Fruit fly (Drosophila melanogaster) whole organism, wandering third instar larva: ENCODE results near the gene CG14212.

Source experiments
- Abd-B ChIP-seq: fragments of >200 bp; optimal IDR thresholded peaks from 2 replicates; lab custom pipeline; 2017; ENCODE audit warnings: missing biosample characterization, missing genetic modification characterization
- CG9705 ChIP-seq: fragments of 200-800 bp; sonication (Bioruptor generic); optimal IDR thresholded peaks from 2 replicates; lab custom pipeline; 2018; ENCODE audit warnings: missing biosample characterization, mild to moderate bottlenecking, missing genetic modification characterization
- Dfd ChIP-seq: fragments of >200 bp; optimal IDR thresholded peaks from 2 replicates; lab custom pipeline; 2017; ENCODE audit warnings: missing biosample characterization, missing genetic modification characterization
- Dif ChIP-seq: fragments of 200-275, 200-300 bp; sonication (Bioruptor generic); optimal IDR thresholded peaks from 2 replicates; lab custom pipeline; 2018; ENCODE audit warnings: missing biosample characterization, missing genetic modification characterization; ENCODE audit not compliant: partially characterized antibody
- GATAd ChIP-seq: sonication (Bioruptor generic); optimal IDR thresholded peaks from 2 replicates; lab custom pipeline; 2016; ENCODE audit warnings: missing biosample characterization, missing genetic modification characterization
- HLH106 ChIP-seq: fragments of 200-800 bp; optimal IDR thresholded peaks from 3 replicates; lab custom pipeline; 2019; ENCODE audit warnings: missing biosample characterization, mild to moderate bottlenecking, missing genetic modification characterization, moderate library complexity
- Hnf4 ChIP-seq: fragments of 200-800 bp; sonication (Bioruptor generic); optimal IDR thresholded peaks from 2 replicates; lab custom pipeline; 2016; ENCODE audit warnings: missing biosample characterization, mild to moderate bottlenecking, missing genetic modification characterization
- Hr78 ChIP-seq: fragments of >200 bp; optimal IDR thresholded peaks from 2 replicates; lab custom pipeline; 2017; ENCODE audit warnings: missing biosample characterization, missing genetic modification characterization
- Hr83 ChIP-seq: fragments of 200-300 bp; sonication (Bioruptor generic); optimal IDR thresholded peaks from 2 replicates; lab custom pipeline; 2016; ENCODE audit warnings: missing biosample characterization, mild to moderate bottlenecking, missing genetic modification characterization, moderate library complexity; ENCODE audit not compliant: poor library complexity, severe bottlenecking
- Myc ChIP-seq: fragments of >200 bp; optimal IDR thresholded peaks from 2 replicates; lab custom pipeline; 2017
- N ChIP-seq: fragments of >200 bp; optimal IDR thresholded peaks from 2 replicates; lab custom pipeline; 2018; ENCODE audit warnings: missing biosample characterization, missing external identifiers, missing genetic modification characterization
- Rel ChIP-seq, 2 experiments: fragments of 200-800 bp; sonication (Bioruptor generic) in 1 of 2; optimal IDR thresholded peaks; 2 replicates in 1 of 2; 3 replicates in 1 of 2; lab custom pipeline; 2016 to 2019; ENCODE audit warnings: mild to moderate bottlenecking in 2 of 2, missing biosample characterization in 2 of 2, missing genetic modification characterization in 2 of 2, moderate library complexity in 1 of 2
- Sp1 ChIP-seq: fragments of 200-800 bp; sonication (Bioruptor generic); optimal IDR thresholded peaks from 3 replicates; lab custom pipeline; 2019; ENCODE audit warnings: missing biosample characterization, mild to moderate bottlenecking, missing genetic modification characterization, moderate library complexity
- Vsx2 ChIP-seq: fragments of 200-300, 225-300 bp; sonication (Bioruptor generic); optimal IDR thresholded peaks from 2 replicates; lab custom pipeline; 2018; ENCODE audit warnings: missing biosample characterization, missing genetic modification characterization; ENCODE audit not compliant: partially characterized antibody
- br ChIP-seq: fragments of 200-800 bp; sonication (Bioruptor generic); optimal IDR thresholded peaks from 2 replicates; lab custom pipeline; 2016; ENCODE audit warnings: missing biosample characterization, missing genetic modification characterization
- brk ChIP-seq: fragments of 200-800 bp; sonication (Bioruptor generic); optimal IDR thresholded peaks from 2 replicates; lab custom pipeline; 2016; ENCODE audit warnings: missing biosample characterization, mild to moderate bottlenecking, missing genetic modification characterization
- dl ChIP-seq, 2 experiments: fragments of 175-275, 200-275 bp in 1 of 2; fragments of 200-275 bp in 1 of 2; sonication (Bioruptor generic); optimal IDR thresholded peaks; lab custom pipeline; 2018; ENCODE audit warnings: mild to moderate bottlenecking in 2 of 2, missing biosample characterization in 2 of 2, missing genetic modification characterization in 2 of 2, moderate library complexity in 2 of 2; ENCODE audit not compliant: partially characterized antibody in 2 of 2, insufficient read depth in 1 of 2
- dmrt93B ChIP-seq: fragments of 200-800 bp; sonication (Bioruptor generic); optimal IDR thresholded peaks from 2 replicates; lab custom pipeline; 2018; ENCODE audit warnings: missing biosample characterization, mild to moderate bottlenecking, missing genetic modification characterization
- dsf ChIP-seq: sonication (Bioruptor generic); optimal IDR thresholded peaks from 2 replicates; lab custom pipeline; 2016; ENCODE audit warnings: missing biosample characterization, missing genetic modification characterization, borderline replicate concordance
- ey ChIP-seq: fragments of 200-800 bp; sonication (Bioruptor generic); optimal IDR thresholded peaks from 2 replicates; lab custom pipeline; 2016; ENCODE audit warnings: missing biosample characterization, missing genetic modification characterization
- foxo ChIP-seq, 2 experiments: fragments of 200-800 bp; sonication (Bioruptor generic); optimal IDR thresholded peaks; 2 replicates in 1 of 2; 3 replicates in 1 of 2; lab custom pipeline; 2016 to 2017; ENCODE audit warnings: missing biosample characterization in 2 of 2, missing genetic modification characterization in 2 of 2
- fru ChIP-seq: fragments of 200-800 bp; sonication (Bioruptor generic); optimal IDR thresholded peaks from 3 replicates; lab custom pipeline; 2016; ENCODE audit warnings: missing biosample characterization, mild to moderate bottlenecking, missing genetic modification characterization
- h ChIP-seq: fragments of 200-800 bp; sonication (Bioruptor generic); optimal IDR thresholded peaks from 3 replicates; lab custom pipeline; 2016; ENCODE audit warnings: missing biosample characterization, mild to moderate bottlenecking, missing genetic modification characterization
- jim ChIP-seq: fragments of 175-275, 200-325 bp; sonication (Bioruptor generic); optimal IDR thresholded peaks from 2 replicates; lab custom pipeline; 2016; ENCODE audit warnings: missing biosample characterization, mild to moderate bottlenecking, missing genetic modification characterization
- pan ChIP-seq: fragments of >200 bp; optimal IDR thresholded peaks from 2 replicates; lab custom pipeline; 2017
- psq ChIP-seq: fragments of 200-800 bp; sonication (Bioruptor generic); optimal IDR thresholded peaks from 3 replicates; lab custom pipeline; 2017; ENCODE audit warnings: missing biosample characterization, mild to moderate bottlenecking, missing genetic modification characterization, moderate library complexity
- rgr ChIP-seq: fragments of 200-800 bp; sonication (Bioruptor generic); optimal IDR thresholded peaks from 3 replicates; lab custom pipeline; 2016; ENCODE audit warnings: missing biosample characterization, mild to moderate bottlenecking, missing genetic modification characterization
- sage ChIP-seq: fragments of 200-800 bp; sonication (Bioruptor generic); optimal IDR thresholded peaks from 2 replicates; lab custom pipeline; 2016; ENCODE audit warnings: missing biosample characterization, mild to moderate bottlenecking, missing genetic modification characterization
- sv ChIP-seq: fragments of 200-800 bp; sonication (Bioruptor generic); optimal IDR thresholded peaks from 3 replicates; lab custom pipeline; 2016; ENCODE audit warnings: missing biosample characterization, missing genetic modification characterization
- usp ChIP-seq: fragments of >200 bp; optimal IDR thresholded peaks from 2 replicates; lab custom pipeline; 2017; ENCODE audit warnings: missing biosample characterization, missing genetic modification characterization
- woc ChIP-seq: sonication (Bioruptor generic); optimal IDR thresholded peaks from 2 replicates; lab custom pipeline; 2016; ENCODE audit warnings: missing biosample characterization, mild to moderate bottlenecking, missing genetic modification characterization

Gene CG14212

dm6 chrX:19642819-19643504, 17.5 kb downstream of the CG14212 start, which contains the start of the genes CG12237 and Sec61gamma:
Gene CG12237 (minus strand): TSS chrX:19642869.
Gene Sec61gamma (plus strand): TSS chrX:19643327.
- TF ChIP-seq Myc (lab: Kevin White, UChicago): peak; percentile 94
- no peak for TF ChIP-seq br (GFP tag; lab: Kevin White, UChicago)
- peak; percentile 74 for TF ChIP-seq woc (GFP tag; lab: Kevin White, UChicago)
- peak; percentile 8 for TF ChIP-seq sv (GFP tag; lab: Kevin White, UChicago)
- no peak for TF ChIP-seq rgr (GFP tag; lab: Kevin White, UChicago)
- no peak for TF ChIP-seq brk (GFP tag; lab: Kevin White, UChicago)
- TF ChIP-seq jim: no peak
- peak; percentile 45 for TF ChIP-seq Sp1 (GFP tag; lab: Kevin White, UChicago)
- TF ChIP-seq dsf (GFP tag; lab: Kevin White, UChicago): no peak
- no peak for TF ChIP-seq Rel (GFP tag; optimal IDR thresholded peaks at IDR 0.05; lab: Kevin White, UChicago)
- TF ChIP-seq Rel (tag; optimal IDR thresholded peaks at IDR 0.05; lab: Kevin White, UChicago): peak; percentile 49
- TF ChIP-seq dmrt93B (GFP tag; lab: Kevin White, UChicago): no peak
- TF ChIP-seq Dif: peak; percentile 46
- TF ChIP-seq psq (GFP tag; lab: Kevin White, UChicago): no peak
- TF ChIP-seq, all 38 proteins: peak for 6

DNA sequence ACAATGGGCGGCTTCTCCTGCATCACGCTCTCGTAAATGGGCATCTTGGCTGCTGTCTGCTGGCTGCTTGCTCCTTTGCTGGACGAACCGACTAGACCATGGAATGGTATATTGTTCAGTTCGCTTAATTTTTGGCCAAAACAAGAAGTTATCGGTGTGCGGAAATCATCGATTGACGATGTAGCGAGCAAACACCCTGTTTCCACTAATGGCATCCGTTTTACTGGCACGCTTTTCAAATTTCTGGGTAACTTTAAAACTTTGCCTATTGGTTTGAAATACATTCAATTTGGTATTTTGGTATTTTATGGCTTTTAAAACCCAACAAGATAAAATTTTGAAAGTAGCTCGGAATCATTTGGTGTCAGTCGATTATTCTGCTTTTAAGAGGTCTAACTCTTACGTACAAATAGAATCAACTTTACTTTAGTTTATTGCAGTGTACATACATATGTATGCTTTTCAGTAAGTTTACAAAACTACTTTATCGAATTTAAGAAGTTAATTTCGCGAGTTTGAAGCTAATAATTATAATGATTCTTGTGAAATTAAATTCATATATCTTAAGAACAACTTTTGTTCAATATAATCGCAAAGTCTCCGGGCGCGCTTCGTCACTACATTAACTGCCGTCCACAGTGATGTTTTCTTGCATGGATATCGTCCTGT, 20.5 kb downstream of the CG14212 start, which contains the start of gene Arp10:
Arp10 (minus strand) TSS at position 304 of the 669 bp plus-strand sequence.
- TF ChIP-seq HLH106 (peak; percentile 25), h (GFP tag; lab: Kevin White, UChicago) (peak; percentile 11), N (GFP tag; lab: Kevin White, UChicago) (peak; percentile 87), Sp1 (GFP tag; lab: Kevin White, UChicago) (peak; percentile 5), psq (GFP tag; lab: Kevin White, UChicago) (no peak)

- no peak for TF ChIP-seq br (GFP tag; lab: Kevin White, UChicago)
- no peak for TF ChIP-seq pan (lab: Kevin White, UChicago)
- no peak for TF ChIP-seq Hnf4 (GFP tag; lab: Kevin White, UChicago)
- TF ChIP-seq sv (GFP tag; lab: Kevin White, UChicago): peak; percentile 0
- no peak for TF ChIP-seq dsf (GFP tag; lab: Kevin White, UChicago)
- no peak for TF ChIP-seq Abd-B (GFP tag; lab: Kevin White, UChicago)
- no peak for TF ChIP-seq fru (GFP tag; lab: Kevin White, UChicago)
- TF ChIP-seq HLH106: peak; percentile 56
- TF ChIP-seq Dif: no peak
- TF ChIP-seq CG9705 (GFP tag; lab: Kevin White, UChicago): peak; percentile 44
- no peak for TF ChIP-seq dmrt93B (GFP tag; lab: Kevin White, UChicago)
- TF ChIP-seq brk (GFP tag; lab: Kevin White, UChicago): no peak
- no peak for TF ChIP-seq usp (GFP tag; lab: Kevin White, UChicago)
- TF ChIP-seq Sp1 (GFP tag; lab: Kevin White, UChicago): peak; percentile 24
- TF ChIP-seq dl (GFP tag; optimal IDR thresholded peaks at IDR 0.05; lab: Kevin White, UChicago; ENCODE audit: insufficient read depth in 1 of 2, partially characterized antibody in 2 of 2): no peak
- TF ChIP-seq Hr78 (GFP tag; lab: Kevin White, UChicago): no peak
- no peak for TF ChIP-seq GATAd (GFP tag; lab: Kevin White, UChicago)
- TF ChIP-seq psq (GFP tag; lab: Kevin White, UChicago): peak; percentile 40
- peak; percentile 59 for TF ChIP-seq ey (GFP tag; lab: Kevin White, UChicago)
- peak in 1 of 2 experiments; percentile 66 for TF ChIP-seq foxo (GFP tag; optimal IDR thresholded peaks at IDR 0.05; lab: Kevin White, UChicago)
Measured at dm6 chrX:19651757-19652419, 26.4 kb downstream of the CG14212 start, which contains the start of the genes Ranbp21 and Elys. Gene Ranbp21 (minus strand): TSS chrX:19652269. Gene Elys (plus strand): TSS chrX:19652305.

DNA sequence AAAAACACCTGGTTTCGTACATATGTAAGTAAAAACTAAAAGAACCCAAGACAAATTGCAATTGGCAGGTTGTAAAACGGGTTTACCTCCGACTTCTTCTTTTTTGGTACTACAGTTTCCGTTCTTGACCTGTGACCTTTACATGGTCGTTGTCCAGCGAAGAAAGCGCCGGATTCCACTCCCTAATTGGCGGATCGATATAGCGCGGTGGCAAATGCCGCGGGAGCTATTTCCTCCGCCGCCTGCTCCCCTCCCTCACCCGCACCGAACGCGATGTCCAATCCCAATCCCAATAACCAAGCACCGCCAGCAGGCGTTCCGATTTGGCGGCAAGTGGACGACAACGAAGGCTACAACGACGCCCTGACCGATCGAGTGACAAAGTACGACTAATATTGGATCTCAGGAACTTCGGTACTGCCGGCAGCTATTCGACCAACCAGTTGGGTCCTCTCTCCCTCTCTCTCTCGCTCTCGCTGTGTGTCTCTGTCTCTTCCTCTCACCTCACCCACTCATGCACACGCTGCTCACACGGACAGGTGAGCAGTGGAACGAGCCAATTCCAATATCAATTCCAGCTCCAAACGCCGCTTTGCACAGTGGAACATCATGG, 37.2 kb downstream of the CG14212 start:
- TF ChIP-seq sage: no peak
- TF ChIP-seq Dfd (GFP tag; lab: Kevin White, UChicago): no peak
- TF ChIP-seq Dif: peak; percentile 90
- no peak for TF ChIP-seq Abd-B (GFP tag; lab: Kevin White, UChicago)
- no peak for TF ChIP-seq woc (GFP tag; lab: Kevin White, UChicago)
- peak in 1 of 2 experiments; percentile 74 for TF ChIP-seq dl (GFP tag; optimal IDR thresholded peaks at IDR 0.05; lab: Kevin White, UChicago; ENCODE audit: insufficient read depth in 1 of 2, partially characterized antibody in 2 of 2)
- no peak for TF ChIP-seq sv (GFP tag; lab: Kevin White, UChicago)
- TF ChIP-seq Hr83 (GFP tag; lab: Kevin White, UChicago): peak; percentile 53
- TF ChIP-seq Vsx2 (GFP tag; lab: Kevin White, UChicago): peak; percentile 85
